Fruit fly (Drosophila melanogaster): ENCODE data around the gene CG46306.

CG46306 gene

dm6 chrX:16822080-16822479 lies 13.2 kb downstream of the CG46306 start (continued):
- TF ChIP-seq cwo (GFP tag; optimal IDR thresholded peaks at IDR 0.05) (peak; percentile 21), fd102C (GFP tag; optimal IDR thresholded peaks at IDR 0.05) (no peak), CG6683 (GFP tag; optimal IDR thresholded peaks at IDR 0.05) (no peak), Hr39 (optimal IDR thresholded peaks at IDR 0.05) (no peak), mam (GFP tag; optimal IDR thresholded peaks at IDR 0.05) (peak; percentile 14), slbo (GFP tag; IDR thresholded peaks at IDR 0.05) (peak; percentile 66), chinmo (GFP tag; IDR thresholded peaks at IDR 0.05; ENCODE audit: partially characterized antibody) (no peak), esg (GFP tag; conservative IDR thresholded peaks at IDR 0.05) (peak; percentile 49), CG9817 (tag; optimal IDR thresholded peaks at IDR 0.05) (peak; percentile 18), repo (GFP tag; optimal IDR thresholded peaks at IDR 0.05) (no peak), pb (GFP tag; optimal IDR thresholded peaks at IDR 0.05) (no peak), Antp (GFP tag; optimal IDR thresholded peaks at IDR 0.05) (no peak), Fer3 (tag; optimal IDR thresholded peaks at IDR 0.05) (peak; percentile 49), Lhr (GFP tag; optimal IDR thresholded peaks at IDR 0.05) (no peak), CG12299 (tag; optimal IDR thresholded peaks at IDR 0.05) (peak; percentile 11), trem (tag; optimal IDR thresholded peaks at IDR 0.05) (peak; percentile 4), fu2 (GFP tag; optimal IDR thresholded peaks at IDR 0.05) (no peak), CG1603 (tag; optimal IDR thresholded peaks at IDR 0.05) (peak; percentile 37), bbx (GFP tag; IDR thresholded peaks at IDR 0.05; ENCODE audit: partially characterized antibody) (no peak), Dip3 (GFP tag; optimal IDR thresholded peaks at IDR 0.05) (no peak), CG10979 (tag; optimal IDR thresholded peaks at IDR 0.05) (peak; percentile 57), Ssrp (tag; optimal IDR thresholded peaks at IDR 0.05) (peak; percentile 53), en (GFP tag; optimal IDR thresholded peaks at IDR 0.05) (no peak), Doc2 (GFP tag; IDR thresholded peaks at IDR 0.05) (no peak), CG12104 (GFP tag; optimal IDR thresholded peaks at IDR 0.05) (no peak), CrebB (tag; optimal IDR thresholded peaks at IDR 0.05) (no peak), vnd (GFP tag; IDR thresholded peaks at IDR 0.05; ENCODE audit: partially characterized antibody) (no peak), h (optimal IDR thresholded peaks at IDR 0.05) (no peak), CG14965 (GFP tag; optimal IDR thresholded peaks at IDR 0.05; ENCODE audit: borderline replicate concordance) (no peak), fd64A (GFP tag; optimal IDR thresholded peaks at IDR 0.05) (no peak), onecut (GFP tag; IDR thresholded peaks at IDR 0.05) (peak; percentile 41), tup (GFP tag; optimal IDR thresholded peaks at IDR 0.05) (no peak), odd (GFP tag; optimal IDR thresholded peaks at IDR 0.05) (no peak), CG1529 (GFP tag; optimal IDR thresholded peaks at IDR 0.05) (no peak), Max (GFP tag; optimal IDR thresholded peaks at IDR 0.05) (no peak), Tbp (GFP tag; optimal IDR thresholded peaks at IDR 0.05) (no peak), pros (GFP tag; optimal IDR thresholded peaks at IDR 0.05) (no peak), stc (GFP tag; IDR thresholded peaks at IDR 0.05) (peak; percentile 58), B-H2 (GFP tag; optimal IDR thresholded peaks at IDR 0.05) (no peak), sqz (GFP tag; optimal IDR thresholded peaks at IDR 0.05) (no peak), zen2 (GFP tag; IDR thresholded peaks at IDR 0.05; ENCODE audit: partially characterized antibody) (no peak), ac (GFP tag; optimal IDR thresholded peaks at IDR 0.05) (no peak), CG6854 (GFP tag; optimal IDR thresholded peaks at IDR 0.05) (no peak), sug (tag; optimal IDR thresholded peaks at IDR 0.05) (no peak), CG16779 (GFP tag; IDR thresholded peaks at IDR 0.05) (no peak), bcd (GFP tag; optimal IDR thresholded peaks at IDR 0.05) (peak; percentile 41), Hmx (GFP tag; optimal IDR thresholded peaks at IDR 0.05) (no peak), Med (GFP tag) (peak; percentile 32), Poxn (GFP tag; IDR thresholded peaks at IDR 0.05) (no peak), CG6765 (GFP tag; optimal IDR thresholded peaks at IDR 0.05) (no peak), CG4404 (GFP tag; IDR thresholded peaks at IDR 0.05) (peak; percentile 32; the same call in 1 of the 2 replicates), CG17361 (GFP tag; IDR thresholded peaks at IDR 0.05) (peak; percentile 38; the same call in 1 of the 3 replicates)

All from whole organism, embryonic.